Fruit fly (Drosophila melanogaster): Measurements from ENCODE around the gene hth.
A peak's percentile ranks its signal among the peaks of the same experiment; 100 is the strongest.

The hth gene

DNA sequence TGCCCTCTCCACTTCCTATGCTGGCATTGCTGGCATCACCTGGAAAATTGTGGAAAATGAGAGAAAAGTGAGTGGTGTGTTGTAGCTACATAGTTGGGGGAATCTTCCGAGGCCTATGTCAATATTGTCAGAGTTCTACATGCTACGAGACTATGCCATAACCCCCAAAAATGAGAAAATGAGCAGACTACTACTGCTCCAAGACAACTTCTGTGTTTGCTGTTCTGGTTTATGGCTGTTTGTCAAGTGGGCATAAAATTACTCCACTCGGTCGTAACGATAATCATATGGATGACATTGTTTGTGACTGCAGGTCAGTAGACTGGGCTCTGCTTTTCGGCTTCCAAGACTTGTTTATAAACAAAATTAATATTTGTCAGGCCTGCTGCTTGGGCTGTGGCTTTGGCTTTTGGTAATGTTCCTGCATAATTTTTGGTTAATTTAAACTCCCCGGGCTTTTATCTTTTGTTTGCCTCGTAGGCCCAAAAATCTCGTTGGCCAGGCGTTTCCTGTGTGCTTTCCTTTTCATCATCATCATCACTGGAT lies 118.1 kb downstream of the hth start (continued):
- no peak for TF ChIP-seq Meics (GFP tag; optimal IDR thresholded peaks at IDR 0.05)
- no peak for TF ChIP-seq Nf-YA (GFP tag; IDR thresholded peaks at IDR 0.05)
- peak; percentile 20 for TF ChIP-seq CrebB (tag; optimal IDR thresholded peaks at IDR 0.05)
- TF ChIP-seq unc-4 (GFP tag; IDR thresholded peaks at IDR 0.05; ENCODE audit: partially characterized antibody), result no peak
- no peak for TF ChIP-seq CG3726 (GFP tag; IDR thresholded peaks at IDR 0.05)
- peak; percentile 19 for TF ChIP-seq lab (GFP tag; optimal IDR thresholded peaks at IDR 0.05)
- TF ChIP-seq CG12071 (GFP tag; optimal IDR thresholded peaks at IDR 0.05), result no peak
- no peak for TF ChIP-seq ac (GFP tag; optimal IDR thresholded peaks at IDR 0.05)
- no peak for TF ChIP-seq CG2129 (GFP tag; IDR thresholded peaks at IDR 0.05; ENCODE audit: partially characterized antibody)
- no peak for TF ChIP-seq Atf3 (GFP tag; optimal IDR thresholded peaks at IDR 0.05)
- TF ChIP-seq BtbVII (GFP tag; optimal IDR thresholded peaks at IDR 0.05), result peak; percentile 5
- 0 out of 2 replicates have a peak, but pooled peaks have one; percentile 22 for TF ChIP-seq CG17328 (GFP tag; IDR thresholded peaks at IDR 0.05)
- no peak for TF ChIP-seq CG9876 (GFP tag; optimal IDR thresholded peaks at IDR 0.05)
- TF ChIP-seq HLH4C (GFP tag; IDR thresholded peaks at IDR 0.05; ENCODE audit: partially characterized antibody), result no peak
- TF ChIP-seq CG16813 (GFP tag; IDR thresholded peaks at IDR 0.05; ENCODE audit: partially characterized antibody), result no peak
- TF ChIP-seq oc (tag; optimal IDR thresholded peaks at IDR 0.05), result no peak
- TF ChIP-seq prd (optimal IDR thresholded peaks at IDR 0.05), result no peak
- no peak for TF ChIP-seq prd (GFP tag; IDR thresholded peaks at IDR 0.05)
- TF ChIP-seq CG5953 (GFP tag; IDR thresholded peaks at IDR 0.05), result no peak
- peak; percentile 59 for TF ChIP-seq ATbp (GFP tag; optimal IDR thresholded peaks at IDR 0.05)
- TF ChIP-seq BEAF-32 (GFP tag; optimal IDR thresholded peaks at IDR 0.05), result no peak
- TF ChIP-seq tx (GFP tag; optimal IDR thresholded peaks at IDR 0.05), result no peak
- no peak for TF ChIP-seq Ets65A (GFP tag)
- no peak for TF ChIP-seq ERR (GFP tag; optimal IDR thresholded peaks at IDR 0.05)
- TF ChIP-seq Xrp1 (GFP tag; IDR thresholded peaks at IDR 0.05), result peak; percentile 65
- TF ChIP-seq TFAM (GFP tag; optimal IDR thresholded peaks at IDR 0.05), result no peak
- no peak for TF ChIP-seq CG10321 (GFP tag; IDR thresholded peaks at IDR 0.05)
- TF ChIP-seq CG6689 (GFP tag; IDR thresholded peaks at IDR 0.05), result no peak
- no peak for TF ChIP-seq NfI (GFP tag; optimal IDR thresholded peaks at IDR 0.05)
- TF ChIP-seq Dll (GFP tag; IDR thresholded peaks at IDR 0.05; ENCODE audit: partially characterized antibody), result no peak
- no peak for TF ChIP-seq CG17186 (GFP tag; optimal IDR thresholded peaks at IDR 0.05)
- TF ChIP-seq gt (GFP tag; IDR thresholded peaks at IDR 0.05), result no peak
- peak; percentile 34; the same call in 1 of the 3 replicates for TF ChIP-seq ci (GFP tag; IDR thresholded peaks at IDR 0.05)
- no peak for TF ChIP-seq knrl (GFP tag; IDR thresholded peaks at IDR 0.05; ENCODE audit: partially characterized antibody)
- TF ChIP-seq CG2199 (GFP tag; IDR thresholded peaks at IDR 0.05), result peak; percentile 69; the same call in 1 of the 3 replicates
- TF ChIP-seq her (GFP tag; optimal IDR thresholded peaks at IDR 0.05), result peak; percentile 6
- TF ChIP-seq CG14441 (GFP tag; IDR thresholded peaks at IDR 0.05), result no peak
- TF ChIP-seq zfh2 (GFP tag; optimal IDR thresholded peaks at IDR 0.05), result no peak
- no peak for TF ChIP-seq pfk (GFP tag; optimal IDR thresholded peaks at IDR 0.05)
- TF ChIP-seq CG10979 (tag; optimal IDR thresholded peaks at IDR 0.05), result no peak
- TF ChIP-seq CG30431 (GFP tag; optimal IDR thresholded peaks at IDR 0.05), result no peak
- no peak for TF ChIP-seq Ada2b (GFP tag; IDR thresholded peaks at IDR 0.05)
- no peak for TF ChIP-seq ro (GFP tag; IDR thresholded peaks at IDR 0.05)
- TF ChIP-seq CG9817 (tag; optimal IDR thresholded peaks at IDR 0.05), result no peak
- TF ChIP-seq CG11398 (GFP tag; optimal IDR thresholded peaks at IDR 0.05), result peak; percentile 1
- no peak for TF ChIP-seq tup (GFP tag; optimal IDR thresholded peaks at IDR 0.05)
- TF ChIP-seq CG9215 (GFP tag; IDR thresholded peaks at IDR 0.05), result no peak
- TF ChIP-seq Med (GFP tag), result peak; percentile 79
- TF ChIP-seq ap (GFP tag; IDR thresholded peaks at IDR 0.05), result no peak
- TF ChIP-seq Dbx (GFP tag; IDR thresholded peaks at IDR 0.05), result no peak
- TF ChIP-seq mam (GFP tag; optimal IDR thresholded peaks at IDR 0.05), result no peak

Data from whole organism, embryonic.